Fruit fly (Drosophila melanogaster) whole organism, wandering third instar larva: ENCODE measurements around the gene Pex1.

Experiments
- Abd-B ChIP-seq: fragments of >200 bp; optimal IDR thresholded peaks from 2 replicates; lab custom pipeline; 2017; ENCODE audit warnings: missing biosample characterization, missing genetic modification characterization
- Hnf4 ChIP-seq: fragments of 200-800 bp; sonication (Bioruptor generic); optimal IDR thresholded peaks from 2 replicates; lab custom pipeline; 2016; ENCODE audit warnings: missing biosample characterization, mild to moderate bottlenecking, missing genetic modification characterization
- Rel ChIP-seq, 2 experiments: fragments of 200-800 bp; sonication (Bioruptor generic) in 1 of 2; optimal IDR thresholded peaks; 2 replicates in 1 of 2; 3 replicates in 1 of 2; lab custom pipeline; 2016 to 2019; ENCODE audit warnings: mild to moderate bottlenecking in 2 of 2, missing biosample characterization in 2 of 2, missing genetic modification characterization in 2 of 2, moderate library complexity in 1 of 2
- dl ChIP-seq, 2 experiments: fragments of 175-275, 200-275 bp in 1 of 2; fragments of 200-275 bp in 1 of 2; sonication (Bioruptor generic); optimal IDR thresholded peaks; lab custom pipeline; 2018; ENCODE audit warnings: mild to moderate bottlenecking in 2 of 2, missing biosample characterization in 2 of 2, missing genetic modification characterization in 2 of 2, moderate library complexity in 2 of 2; ENCODE audit not compliant: partially characterized antibody in 2 of 2, insufficient read depth in 1 of 2
- dsf ChIP-seq: sonication (Bioruptor generic); optimal IDR thresholded peaks from 2 replicates; lab custom pipeline; 2016; ENCODE audit warnings: missing biosample characterization, missing genetic modification characterization, borderline replicate concordance
- fru ChIP-seq: fragments of 200-800 bp; sonication (Bioruptor generic); optimal IDR thresholded peaks from 3 replicates; lab custom pipeline; 2016; ENCODE audit warnings: missing biosample characterization, mild to moderate bottlenecking, missing genetic modification characterization
- h ChIP-seq: fragments of 200-800 bp; sonication (Bioruptor generic); optimal IDR thresholded peaks from 3 replicates; lab custom pipeline; 2016; ENCODE audit warnings: missing biosample characterization, mild to moderate bottlenecking, missing genetic modification characterization
- jim ChIP-seq: fragments of 175-275, 200-325 bp; sonication (Bioruptor generic); optimal IDR thresholded peaks from 2 replicates; lab custom pipeline; 2016; ENCODE audit warnings: missing biosample characterization, mild to moderate bottlenecking, missing genetic modification characterization
- lola ChIP-seq: fragments of >200 bp; optimal IDR thresholded peaks from 2 replicates; lab custom pipeline; 2017; ENCODE audit warnings: missing biosample characterization, missing genetic modification characterization

DNA sequence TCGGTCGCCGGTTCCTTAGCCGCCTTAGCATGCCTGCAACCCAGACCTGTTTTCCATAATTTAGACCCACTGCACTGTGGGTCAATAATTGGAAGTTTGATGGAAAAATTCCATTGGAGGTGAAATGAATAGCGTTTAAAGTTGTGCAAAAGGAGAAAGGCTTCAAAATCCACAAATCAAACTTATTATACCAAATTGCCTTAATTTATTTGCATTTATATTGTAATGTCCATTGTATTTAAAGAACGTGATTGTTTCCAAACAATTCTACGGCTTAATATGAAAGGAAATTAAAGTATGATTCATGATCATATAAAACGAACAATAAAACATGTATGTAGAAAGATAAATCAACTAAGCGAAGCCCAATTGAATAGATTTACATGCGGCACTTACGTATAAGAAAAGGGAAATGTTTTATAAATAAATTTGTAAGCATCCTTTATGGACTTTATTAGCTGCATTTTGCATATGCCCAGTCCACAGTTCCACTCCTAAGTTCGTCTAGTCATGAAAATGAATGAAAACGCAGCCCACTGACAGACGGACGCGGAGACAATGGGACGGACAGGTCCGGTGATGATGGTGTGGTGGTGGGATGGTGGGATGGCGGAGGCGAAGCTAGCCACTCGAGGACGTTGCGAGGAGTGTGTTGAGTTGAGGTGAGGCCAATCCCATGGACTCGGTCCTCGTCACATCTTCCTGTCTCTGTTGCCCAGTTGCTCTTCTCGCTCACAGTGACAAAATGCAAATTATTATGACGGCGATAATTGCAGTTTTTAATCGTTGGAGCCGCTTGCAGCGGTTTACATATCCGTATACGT, 8.2 kb upstream of the Pex1 start:
- TF ChIP-seq h (GFP tag; lab: Kevin White, UChicago) (no peak), fru (GFP tag; lab: Kevin White, UChicago) (no peak), Abd-B (no peak), dsf (no peak), dl (GFP tag; optimal IDR thresholded peaks at IDR 0.05; lab: Kevin White, UChicago; ENCODE audit: insufficient read depth in 1 of 2, partially characterized antibody in 2 of 2) (no peak), jim (GFP tag; lab: Kevin White, UChicago) (no peak), Hnf4 (GFP tag; lab: Kevin White, UChicago) (no peak), lola (GFP tag; lab: Kevin White, UChicago) (no peak), Rel (GFP tag; optimal IDR thresholded peaks at IDR 0.05; lab: Kevin White, UChicago) (no peak), Rel (tag; optimal IDR thresholded peaks at IDR 0.05; lab: Kevin White, UChicago) (no peak)
